Worm (Caenorhabditis elegans): ENCODE measurements around the gene ndnf-1.

DNA sequence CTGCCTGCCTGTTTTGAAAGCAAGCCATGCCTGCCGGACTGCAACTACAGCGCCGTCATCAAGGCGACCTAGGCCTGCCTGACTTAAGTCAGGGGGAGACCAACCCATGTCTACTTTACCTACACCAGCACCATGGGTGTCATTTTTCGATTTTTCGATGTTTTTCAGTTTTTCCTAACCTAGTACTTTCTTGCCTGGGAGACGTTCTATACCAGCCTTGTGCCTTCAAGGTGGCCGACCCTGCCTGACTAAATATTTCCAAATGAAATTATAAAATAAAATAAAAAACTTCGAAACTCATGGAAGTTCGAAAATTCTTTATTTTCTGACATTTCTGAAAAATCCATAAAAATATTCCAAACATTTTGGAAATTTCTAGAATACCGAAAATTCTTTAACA lies 48.1 kb upstream of the ndnf-1 start:
- TF ChIP-seq med-1 (GFP tag; optimal IDR thresholded peaks at IDR 0.05; ENCODE audit: insufficient read depth) = no peak
- TF ChIP-seq flt-1 (GFP tag; IDR thresholded peaks at IDR 0.05) = no peak

All from whole organism, midembryonic.